Fruit fly (Drosophila melanogaster) whole organism, embryonic: ENCODE measurements around the gene crc.
A peak's percentile ranks its signal among the peaks of the same experiment; 100 is the strongest.

Experiments
- ATbp ChIP-seq: fragments of 200-800 bp; sonication (Bioruptor generic); optimal IDR thresholded peaks from 2 replicates; lab custom pipeline; 2017; ENCODE audit warnings: missing biosample characterization, mild to moderate bottlenecking, missing genetic modification characterization, missing genetic modification reagents
- Ada2b ChIP-seq: fragments of 200-800 bp; sonication (Bioruptor generic); IDR thresholded peaks from 2 replicates; pipeline ENCODE4 v1.3.6; 2022; ENCODE audit warnings: missing biosample characterization, missing genetic modification characterization
- Aef1 ChIP-seq: fragments of 200-800 bp; sonication (Bioruptor generic); IDR thresholded peaks from 3 replicates; pipeline ENCODE4 v1.3.6; 2022; ENCODE audit warnings: missing biosample characterization, missing genetic modification characterization
- BEAF-32 ChIP-seq: fragments of 200-800 bp; sonication (Bioruptor generic); optimal IDR thresholded peaks from 3 replicates; lab custom pipeline; 2017; ENCODE audit warnings: missing biosample characterization, missing genetic modification characterization, mild to moderate bottlenecking, moderate library complexity, missing genetic modification reagents
- Bgb ChIP-seq: fragments of 200-800 bp; sonication (Bioruptor generic); IDR thresholded peaks from 2 replicates; pipeline ENCODE4 v1.3.6; 2022; ENCODE audit warnings: missing biosample characterization, missing genetic modification characterization; ENCODE audit not compliant: partially characterized antibody
- CG10147 ChIP-seq: fragments of 200-800 bp; sonication (Bioruptor generic); optimal IDR thresholded peaks from 2 replicates; lab custom pipeline; 2019; ENCODE audit warnings: missing biosample characterization, mild to moderate bottlenecking, missing genetic modification characterization, moderate library complexity
- CG10654 ChIP-seq: fragments of 200-800 bp; sonication (Bioruptor generic); optimal IDR thresholded peaks from 2 replicates; lab custom pipeline; 2016; ENCODE audit warnings: missing biosample characterization, missing genetic modification characterization
- CG12104 ChIP-seq: fragments of 200-800 bp; sonication (Bioruptor generic); optimal IDR thresholded peaks from 3 replicates; lab custom pipeline; 2016; ENCODE audit warnings: missing biosample characterization, missing genetic modification characterization
- CG12391 ChIP-seq: fragments of 200-800 bp; sonication (Bioruptor generic); optimal IDR thresholded peaks from 3 replicates; lab custom pipeline; 2018; ENCODE audit warnings: missing biosample characterization, mild to moderate bottlenecking, missing genetic modification characterization, moderate library complexity
- CG12659 ChIP-seq: fragments of 200-800 bp; sonication (Bioruptor generic); optimal IDR thresholded peaks from 3 replicates; lab custom pipeline; 2017; ENCODE audit warnings: mild to moderate bottlenecking, missing biosample characterization, missing genetic modification reagents, missing genetic modification characterization
- CG12942 ChIP-seq: fragments of 200-800 bp; sonication (Bioruptor generic); optimal IDR thresholded peaks from 3 replicates; lab custom pipeline; 2016; ENCODE audit warnings: missing biosample characterization, missing genetic modification characterization
- CG13287 ChIP-seq: fragments of 200-800 bp; sonication (Bioruptor generic); IDR thresholded peaks from 2 replicates; pipeline ENCODE4 v1.3.6; 2022; ENCODE audit warnings: missing biosample characterization, missing genetic modification characterization; ENCODE audit not compliant: partially characterized antibody
- CG1647 ChIP-seq: fragments of 200-800 bp; sonication (Bioruptor generic); optimal IDR thresholded peaks from 3 replicates; lab custom pipeline; 2016; ENCODE audit warnings: missing biosample characterization, missing genetic modification characterization
- CG17361 ChIP-seq: fragments of 200-800 bp; sonication (Bioruptor generic); IDR thresholded peaks from 3 replicates; pipeline ENCODE4 v1.3.6; 2022; ENCODE audit warnings: missing biosample characterization, missing genetic modification characterization
- CG4424 ChIP-seq: fragments of 200-800 bp; sonication (Bioruptor generic); optimal IDR thresholded peaks from 3 replicates; lab custom pipeline; 2016; ENCODE audit warnings: missing biosample characterization, missing genetic modification characterization
- CG7963 ChIP-seq: fragments of 200-800 bp; sonication (Bioruptor generic); IDR thresholded peaks from 3 replicates; pipeline ENCODE4 v1.3.6; 2022; ENCODE audit warnings: missing biosample characterization, missing genetic modification characterization; ENCODE audit not compliant: partially characterized antibody
- CG8944 ChIP-seq: fragments of 200-800 bp; sonication (Bioruptor generic); optimal IDR thresholded peaks from 3 replicates; lab custom pipeline; 2016; ENCODE audit warnings: missing biosample characterization, missing genetic modification characterization
- CoRest ChIP-seq: fragments of 200-800 bp; sonication (Bioruptor generic); optimal IDR thresholded peaks from 3 replicates; lab custom pipeline; 2018; ENCODE audit warnings: missing biosample characterization, mild to moderate bottlenecking, missing genetic modification characterization, moderate library complexity
- Deaf1 ChIP-seq: fragments of 200-800 bp; optimal IDR thresholded peaks from 3 replicates; lab custom pipeline; 2019; ENCODE audit warnings: missing biosample characterization, mild to moderate bottlenecking, missing genetic modification characterization, moderate library complexity
- HmgZ ChIP-seq: fragments of 200-800 bp; sonication (Bioruptor generic); optimal IDR thresholded peaks from 2 replicates; lab custom pipeline; 2018; ENCODE audit warnings: missing biosample characterization, mild to moderate bottlenecking, missing genetic modification characterization
- Lhr ChIP-seq: fragments of 200-800 bp; sonication (Bioruptor generic); optimal IDR thresholded peaks from 3 replicates; lab custom pipeline; 2017; ENCODE audit warnings: mild to moderate bottlenecking, missing biosample characterization, missing genetic modification reagents, missing genetic modification characterization
- Meics ChIP-seq: fragments of 200-800 bp; sonication (Bioruptor generic); optimal IDR thresholded peaks from 2 replicates; lab custom pipeline; 2017; ENCODE audit warnings: missing biosample characterization, mild to moderate bottlenecking, missing genetic modification characterization
- Oaz ChIP-seq: fragments of 200-800 bp; sonication (Bioruptor generic); IDR thresholded peaks from 2 replicates; pipeline ENCODE4 v1.3.6; 2022; ENCODE audit warnings: missing biosample characterization, missing genetic modification characterization
- Pdp1 ChIP-seq, 2 experiments: fragments of 200-800 bp; sonication (Bioruptor generic); optimal IDR thresholded peaks; 3 replicates each; lab custom pipeline; 2016; ENCODE audit warnings: missing biosample characterization in 2 of 2, missing genetic modification characterization in 2 of 2, mild to moderate bottlenecking in 1 of 2, moderate library complexity in 1 of 2
- Rfx ChIP-seq: fragments of 200-800 bp; sonication (Bioruptor generic); IDR thresholded peaks from 2 replicates; pipeline ENCODE4 v1.3.6; 2022; ENCODE audit warnings: missing biosample characterization, missing genetic modification characterization
- ase ChIP-seq: fragments of 200-800 bp; sonication (Bioruptor generic); IDR thresholded peaks from 3 replicates; pipeline ENCODE4 v1.3.6; 2022; ENCODE audit warnings: missing biosample characterization, missing genetic modification characterization
- bcd ChIP-seq: fragments of 200-800 bp; sonication (Bioruptor generic); optimal IDR thresholded peaks from 2 replicates; lab custom pipeline; 2017; ENCODE audit warnings: missing biosample characterization, mild to moderate bottlenecking, missing genetic modification characterization
- br ChIP-seq: fragments of >200 bp; optimal IDR thresholded peaks from 2 replicates; lab custom pipeline; 2017
- chinmo ChIP-seq: fragments of 200-800 bp; sonication (Bioruptor generic); IDR thresholded peaks from 4 replicates; pipeline ENCODE4 v1.3.6; 2022; ENCODE audit warnings: missing biosample characterization, missing genetic modification characterization; ENCODE audit not compliant: partially characterized antibody
- dmrt99B ChIP-seq: fragments of 200-800 bp; sonication (Bioruptor generic); optimal IDR thresholded peaks from 2 replicates; lab custom pipeline; 2018; ENCODE audit warnings: missing biosample characterization, mild to moderate bottlenecking, missing genetic modification characterization, moderate library complexity
- emc ChIP-seq: fragments of 200-800 bp; sonication (Bioruptor generic); optimal IDR thresholded peaks from 2 replicates; lab custom pipeline; 2016; ENCODE audit warnings: missing biosample characterization, missing genetic modification characterization
- ems ChIP-seq: fragments of 200-800 bp; sonication (Bioruptor generic); optimal IDR thresholded peaks from 3 replicates; lab custom pipeline; 2016; ENCODE audit warnings: missing biosample characterization, missing genetic modification characterization
- eve ChIP-seq, 2 experiments: fragments of >200 bp; optimal IDR thresholded peaks; 2 replicates each; lab custom pipeline; 2017; ENCODE audit warnings: missing biosample characterization in 2 of 2, missing genetic modification characterization in 2 of 2
- exex ChIP-seq: fragments of 200-800 bp; sonication (Bioruptor generic); optimal IDR thresholded peaks from 4 replicates; lab custom pipeline; 2018; ENCODE audit warnings: missing biosample characterization, mild to moderate bottlenecking, missing genetic modification characterization, moderate library complexity
- gcm ChIP-seq: fragments of 200-800 bp; sonication (Bioruptor generic); optimal IDR thresholded peaks from 2 replicates; lab custom pipeline; 2019; ENCODE audit warnings: missing biosample characterization, mild to moderate bottlenecking, missing genetic modification characterization, moderate library complexity
- hbn ChIP-seq: fragments of 200-800 bp; sonication (Bioruptor generic); IDR thresholded peaks from 2 replicates; pipeline ENCODE4 v1.3.6; 2022; ENCODE audit warnings: missing biosample characterization, missing genetic modification characterization; ENCODE audit not compliant: partially characterized antibody
- hkb ChIP-seq, 2 experiments: fragments of 200-800 bp in 1 of 2; fragments of >200 bp in 1 of 2; sonication (Bioruptor generic) in 1 of 2; IDR thresholded peaks in 1 of 2; optimal IDR thresholded peaks in 1 of 2; 2 replicates each; pipeline versions ENCODE4 v1.3.6 to Lab custom; 2017 to 2022; ENCODE audit warnings: missing biosample characterization in 1 of 2, missing genetic modification characterization in 1 of 2
- ind ChIP-seq: fragments of 200-800 bp; sonication (Bioruptor generic); optimal IDR thresholded peaks from 3 replicates; lab custom pipeline; 2016; ENCODE audit warnings: missing biosample characterization, missing genetic modification characterization
- kah ChIP-seq: fragments of 200-800 bp; sonication (Bioruptor generic); optimal IDR thresholded peaks from 2 replicates; lab custom pipeline; 2018; ENCODE audit warnings: missing biosample characterization, mild to moderate bottlenecking, missing genetic modification characterization
- mirr ChIP-seq: fragments of 200-800 bp; sonication (Bioruptor generic); optimal IDR thresholded peaks from 3 replicates; lab custom pipeline; 2018; ENCODE audit warnings: missing biosample characterization, mild to moderate bottlenecking, missing genetic modification characterization
- onecut ChIP-seq: fragments of 200-800 bp; sonication (Bioruptor generic); IDR thresholded peaks from 2 replicates; pipeline ENCODE4 v1.3.6; 2022; ENCODE audit warnings: missing biosample characterization, missing genetic modification characterization
- pnt ChIP-seq: fragments of 200-800 bp; sonication (Bioruptor generic); optimal IDR thresholded peaks from 3 replicates; lab custom pipeline; 2016; ENCODE audit warnings: missing biosample characterization, missing genetic modification characterization
- ro ChIP-seq: fragments of 200-800 bp; sonication (Bioruptor generic); IDR thresholded peaks from 2 replicates; pipeline ENCODE4 v1.3.6; 2022; ENCODE audit warnings: missing biosample characterization, missing genetic modification characterization
- sens ChIP-seq: fragments of 200-800 bp; sonication (Bioruptor generic); peaks from one replicate; lab custom pipeline; 2016; ENCODE audit warnings: missing biosample characterization, missing genetic modification characterization
- sens-2 ChIP-seq: fragments of 200-800 bp; sonication (Bioruptor generic); IDR thresholded peaks from 2 replicates; pipeline ENCODE4 v1.3.6; 2022; ENCODE audit warnings: missing biosample characterization, missing genetic modification characterization
- slou ChIP-seq: fragments of 200-800 bp; sonication (Bioruptor generic); optimal IDR thresholded peaks from 3 replicates; lab custom pipeline; 2016; ENCODE audit warnings: missing biosample characterization, missing genetic modification characterization
- so ChIP-seq: fragments of 200-800 bp; sonication (Bioruptor generic); IDR thresholded peaks from 3 replicates; pipeline ENCODE4 v1.3.6; 2022; ENCODE audit warnings: missing biosample characterization, missing genetic modification characterization
- vvl ChIP-seq: fragments of 200-800 bp; sonication (Bioruptor generic); IDR thresholded peaks from 2 replicates; pipeline ENCODE4 v1.3.6; 2022; ENCODE audit warnings: missing biosample characterization, missing genetic modification characterization

crc gene

DNA sequence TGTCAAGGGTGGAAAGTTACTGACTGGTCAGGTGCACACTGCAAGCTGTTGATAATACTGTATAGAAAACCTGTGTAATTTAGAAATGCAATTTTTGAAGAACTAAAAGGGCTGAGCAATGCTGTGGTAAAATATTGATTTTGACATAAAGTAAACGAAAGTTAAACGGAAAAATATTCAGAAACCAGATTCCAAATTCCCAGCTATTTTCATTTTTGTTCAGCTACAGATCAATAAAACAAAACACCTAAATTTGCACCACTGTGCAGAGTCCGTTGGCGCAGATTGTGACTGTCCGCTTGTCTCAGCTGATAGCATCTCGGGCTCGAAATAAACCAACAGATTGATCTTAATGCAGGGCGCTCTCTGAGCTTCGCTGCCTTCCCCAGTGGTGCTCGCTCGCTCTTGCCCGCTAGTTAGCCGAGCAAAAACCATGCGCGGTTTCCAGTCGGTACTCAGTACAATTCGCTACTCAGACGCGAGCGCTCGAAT is 3.3 kb downstream of the crc start, which contains the start of gene CG46314 (continued):
- TF ChIP-seq Rfx (GFP tag; lab: Robert Waterston, UW) (0 out of 2 replicates have a peak, but pooled peaks have one; percentile 33), ind (GFP tag; lab: Kevin White, UChicago) (peak; percentile 25), Bgb (GFP tag; lab: Robert Waterston, UW) (peak; percentile 24; the same call in 1 of the 2 replicates), sens (GFP tag; lab: Kevin White, UChicago) (peak; percentile 39), dmrt99B (tag; lab: Kevin White, UChicago) (peak; percentile 56), BEAF-32 (GFP tag; lab: Kevin White, UChicago) (no peak), vvl (peak; percentile 23; the same call in 1 of the 2 replicates), bcd (GFP tag; lab: Kevin White, UChicago) (peak; percentile 15), mirr (GFP tag; lab: Kevin White, UChicago) (peak; percentile 34), emc (GFP tag; lab: Kevin White, UChicago) (no peak), CG17361 (GFP tag; lab: Robert Waterston, UW) (0 out of 3 replicates have a peak, but pooled peaks have one; percentile 39), br (lab: Kevin White, UChicago) (no peak), CG13287 (GFP tag; lab: Robert Waterston, UW) (peak; percentile 50; the same call in 1 of the 2 replicates), hkb (optimal IDR thresholded peaks at IDR 0.05; lab: Kevin White, UChicago) (no peak), hkb (GFP tag; IDR thresholded peaks at IDR 0.05; lab: Robert Waterston, UW) (peak; percentile 30), pnt (GFP tag; lab: Kevin White, UChicago) (no peak), Ada2b (peak; percentile 30; the same call in 1 of the 2 replicates), Meics (peak; percentile 37)

DNA sequence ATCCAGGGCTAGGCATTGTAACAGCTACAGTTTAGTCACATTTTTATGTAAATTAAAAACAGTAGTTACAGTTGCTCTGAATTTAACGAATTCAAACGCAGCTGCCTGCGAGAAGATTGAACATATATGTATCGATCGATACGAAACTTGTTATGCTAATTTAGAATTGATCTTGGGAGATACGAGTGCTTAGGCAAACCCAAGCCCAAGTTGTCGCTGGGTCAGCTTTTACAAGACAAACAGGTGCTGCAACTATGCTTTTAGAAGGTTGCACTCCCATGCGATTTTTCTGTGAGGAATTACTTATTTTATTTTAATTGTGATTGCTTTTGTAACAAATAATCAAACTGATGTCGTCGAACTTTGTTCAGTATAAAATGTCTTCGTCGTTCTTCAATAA is 6.0 kb downstream of the crc start:
- TF ChIP-seq eve (GFP tag; optimal IDR thresholded peaks at IDR 0.05; lab: Kevin White, UChicago) (peak in 1 of 2 experiments; percentile 51), Deaf1 (no peak), sens-2 (GFP tag; lab: Robert Waterston, UW) (no peak), mirr (GFP tag; lab: Kevin White, UChicago) (no peak), chinmo (GFP tag; lab: Robert Waterston, UW) (peak; percentile 89; the same call in 3 of the 4 replicates), br (lab: Kevin White, UChicago) (no peak), slou (GFP tag; lab: Kevin White, UChicago) (no peak), CG4424 (GFP tag; lab: Kevin White, UChicago) (no peak), ATbp (GFP tag; lab: Kevin White, UChicago) (no peak), CG7963 (GFP tag; lab: Robert Waterston, UW) (no peak), gcm (no peak), hbn (GFP tag; lab: Robert Waterston, UW) (no peak), Aef1 (GFP tag; lab: Robert Waterston, UW) (no peak), sens (GFP tag; lab: Kevin White, UChicago) (peak; percentile 29), so (GFP tag; lab: Robert Waterston, UW) (no peak), onecut (peak; percentile 86), CG12659 (GFP tag; lab: Kevin White, UChicago) (no peak), ase (no peak)

DNA sequence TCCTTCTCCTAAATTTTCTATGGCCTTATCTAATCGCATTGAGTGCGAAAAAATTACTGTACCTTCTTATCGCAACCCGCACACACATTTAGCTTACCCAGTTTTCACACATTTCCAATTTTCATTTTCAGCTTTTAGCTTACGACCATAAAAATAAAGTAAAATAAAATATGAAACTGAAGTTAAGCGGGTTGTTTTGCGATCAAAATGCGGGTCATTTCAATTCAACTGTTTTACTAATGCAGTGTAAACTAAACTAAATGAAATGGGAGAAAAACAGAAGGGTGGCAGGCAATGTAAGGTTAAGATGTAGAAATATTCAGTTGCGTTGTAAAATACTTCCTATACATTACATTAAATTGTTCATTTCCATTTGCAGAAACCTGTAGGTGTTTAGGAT is 11.5 kb downstream of the crc start:
- no peak for TF ChIP-seq ems (GFP tag; lab: Kevin White, UChicago)
- no peak for TF ChIP-seq CG12104 (GFP tag; lab: Kevin White, UChicago)
- no peak for TF ChIP-seq ro
- TF ChIP-seq CG10147 = no peak
- no peak for TF ChIP-seq Oaz
- no peak for TF ChIP-seq CoRest (tag; lab: Kevin White, UChicago)
- no peak for TF ChIP-seq HmgZ
- TF ChIP-seq Lhr (GFP tag; lab: Kevin White, UChicago) = no peak
- TF ChIP-seq CG12391 (tag; lab: Kevin White, UChicago) = no peak
- peak; percentile 25 for TF ChIP-seq exex (tag; lab: Kevin White, UChicago)
- no peak for TF ChIP-seq CG8944 (GFP tag; lab: Kevin White, UChicago)
- TF ChIP-seq Pdp1 (GFP tag; optimal IDR thresholded peaks at IDR 0.05; lab: Kevin White, UChicago) = no peak
- TF ChIP-seq ATbp (GFP tag; lab: Kevin White, UChicago) = no peak
- TF ChIP-seq kah (GFP tag; lab: Kevin White, UChicago) = no peak
- TF ChIP-seq gcm = peak; percentile 57
- TF ChIP-seq CG12942 (GFP tag; lab: Kevin White, UChicago) = no peak
- TF ChIP-seq CG1647 (GFP tag; lab: Kevin White, UChicago) = no peak
- TF ChIP-seq CG10654 (GFP tag; lab: Kevin White, UChicago) = no peak
